Worm (Caenorhabditis elegans) whole organism, young adult: Measurements from ENCODE around the gene mab-23.

Experiments used
- B0019.2 ChIP-seq: fragments of 200-800 bp; sonication (Bioruptor generic); conservative IDR thresholded peaks from 2 replicates; pipeline ENCODE4 v1.3.6; 2022; ENCODE audit warnings: missing genetic modification reagents, missing genetic modification characterization, missing compliant biosample characterization
- B0035.1 ChIP-seq: sonication (generic microtip); optimal IDR thresholded peaks from 2 replicates; lab custom pipeline; 2016; ENCODE audit warnings: missing genetic modification characterization, mild to moderate bottlenecking, missing compliant biosample characterization, missing genotype, missing genetic modification reagents
- C17E4.6 ChIP-seq: fragments of 200-800 bp; sonication (Bioruptor generic); IDR thresholded peaks from 2 replicates; pipeline ENCODE4 v1.3.6; 2022; ENCODE audit warnings: missing genetic modification reagents, missing genetic modification characterization, missing compliant biosample characterization
- F33H1.4 ChIP-seq: fragments of 200-800 bp; sonication (Bioruptor generic); IDR thresholded peaks from 2 replicates; pipeline ENCODE4 v1.3.6; 2022; ENCODE audit warnings: missing genetic modification reagents, missing genetic modification characterization, missing compliant biosample characterization
- ama-1 ChIP-seq, 3 experiments: fragments of 150-350 bp in 1 of 3; sonication (generic microtip) in 2 of 3; optimal IDR thresholded peaks; 2 replicates each; lab custom pipeline; 2014 to 2018; ENCODE audit warnings: missing biosample characterization in 2 of 3, missing genetic modification characterization in 2 of 3, missing genetic modification reagents in 2 of 3
- attf-5 ChIP-seq: fragments of 200-800 bp; sonication (Bioruptor generic); optimal IDR thresholded peaks from 2 replicates; lab custom pipeline; 2018; ENCODE audit warnings: mild to moderate bottlenecking, missing genetic modification characterization, missing compliant biosample characterization
- hlh-26 ChIP-seq: fragments of 200-800 bp; sonication (Bioruptor generic); conservative IDR thresholded peaks from 2 replicates; pipeline ENCODE4 v1.3.6; 2022; ENCODE audit warnings: missing genetic modification reagents, missing genetic modification characterization, missing compliant biosample characterization
- hsf-1 ChIP-seq: fragments of 200-800 bp; sonication (Bioruptor generic); IDR thresholded peaks from 2 replicates; pipeline ENCODE4 v1.3.6; 2022; ENCODE audit warnings: missing genetic modification reagents, missing genetic modification characterization, missing compliant biosample characterization
- mes-4 ChIP-seq: sonication (generic microtip); optimal IDR thresholded peaks from 2 replicates; lab custom pipeline; 2016; ENCODE audit warnings: missing genotype, missing genetic modification characterization, missing compliant biosample characterization
- nhr-179 ChIP-seq: sonication (generic microtip); optimal IDR thresholded peaks from 2 replicates; lab custom pipeline; 2016; ENCODE audit warnings: mild to moderate bottlenecking, missing genetic modification characterization, missing compliant biosample characterization
- nhr-90 ChIP-seq: sonication (generic microtip); optimal IDR thresholded peaks from 2 replicates; lab custom pipeline; 2016; ENCODE audit warnings: missing genotype, mild to moderate bottlenecking, missing genetic modification characterization, missing compliant biosample characterization
- snpc-4 ChIP-seq, 5 experiments: fragments of 150-350 bp in 1 of 5; sonication (generic microtip) in 4 of 5; optimal IDR thresholded peaks; 2 replicates each; lab custom pipeline; 2014 to 2018; ENCODE audit warnings: missing genetic modification characterization in 5 of 5, missing biosample characterization in 3 of 5, antibody characterized with exemption in 2 of 5, mild to moderate bottlenecking in 2 of 5, missing compliant biosample characterization in 2 of 5, missing genotype in 2 of 5, moderate library complexity in 2 of 5, missing genetic modification reagents in 1 of 5

ce11 chrV:10675978-10676377 lies 43.1 kb downstream of the mab-23 start:
- TF ChIP-seq mes-4 (tag; lab: Kevin White, UChicago) (no peak), B0019.2 (GFP tag; lab: Robert Waterston, UW) (no peak), hlh-26 (GFP tag; lab: Robert Waterston, UW) (no peak), nhr-90 (tag; lab: Kevin White, UChicago) (no peak), nhr-179 (tag; lab: Kevin White, UChicago) (no peak), hsf-1 (GFP tag; lab: Robert Waterston, UW) (no peak), snpc-4 (GFP tag; optimal IDR thresholded peaks at IDR 0.05; lab: Kevin White, UChicago) (no peak), snpc-4 (tag; optimal IDR thresholded peaks at IDR 0.05; lab: Kevin White, UChicago) (no peak), attf-5 (GFP tag; lab: Kevin White, UChicago) (no peak), B0035.1 (tag; lab: Kevin White, UChicago) (no peak), C17E4.6 (GFP tag; lab: Robert Waterston, UW) (no peak), ama-1 (optimal IDR thresholded peaks at IDR 0.05; lab: Kevin White, UChicago) (no peak), ama-1 (GFP tag; optimal IDR thresholded peaks at IDR 0.05; lab: Kevin White, UChicago) (no peak), F33H1.4 (no peak)
